Worm (Caenorhabditis elegans) whole organism, L1 larva: ENCODE data around the gene kxd-1.

ENCODE experiments used
- C16A3.4 ChIP-seq: fragments of 150-350 bp; optimal IDR thresholded peaks from 2 replicates; lab custom pipeline; 2014; ENCODE audit warnings: missing biosample characterization, missing genetic modification characterization
- F16B12.6 ChIP-seq: fragments of 150-350 bp; optimal IDR thresholded peaks from 2 replicates; lab custom pipeline; 2014; ENCODE audit warnings: missing biosample characterization, missing genetic modification characterization
- Y116A8C.19 ChIP-seq: sonication (generic microtip); optimal IDR thresholded peaks from 2 replicates; lab custom pipeline; 2016; ENCODE audit warnings: missing compliant biosample characterization, missing genetic modification characterization, borderline replicate concordance
- alr-1 ChIP-seq: fragments of 200-800 bp; sonication (Bioruptor generic); optimal IDR thresholded peaks from 2 replicates; lab custom pipeline; 2018; ENCODE audit warnings: borderline replicate concordance, mild to moderate bottlenecking, missing genetic modification characterization, missing compliant biosample characterization
- ama-1 ChIP-seq: fragments of 150-350 bp; optimal IDR thresholded peaks from 2 replicates; lab custom pipeline; 2014
- ceh-63 ChIP-seq: fragments of 200-800 bp; sonication (Bioruptor generic); optimal IDR thresholded peaks from 2 replicates; lab custom pipeline; 2018; ENCODE audit warnings: mild to moderate bottlenecking, missing genetic modification characterization, missing compliant biosample characterization
- dpl-1 ChIP-seq, 3 experiments: fragments of 150-350 bp in 2 of 3; sonication (generic microtip) in 1 of 3; optimal IDR thresholded peaks; 2 replicates each; lab custom pipeline; 2014 to 2017; ENCODE audit warnings: missing biosample characterization in 3 of 3, missing genetic modification characterization in 3 of 3, missing genetic modification reagents in 3 of 3
- dsc-1 ChIP-seq: sonication (generic microtip); optimal IDR thresholded peaks from 2 replicates; lab custom pipeline; 2016; ENCODE audit warnings: mild to moderate bottlenecking, missing genetic modification characterization, missing compliant biosample characterization
- efl-1 ChIP-seq, 4 experiments: fragments of 150-350 bp; optimal IDR thresholded peaks in 3 of 4; peaks in 1 of 4; 1 replicate in 1 of 4; 2 replicates in 3 of 4; lab custom pipeline; 2014; ENCODE audit warnings: missing biosample characterization in 2 of 4, missing genetic modification characterization in 2 of 4, missing genetic modification reagents in 2 of 4
- efl-3 ChIP-seq: fragments of 200-800 bp; sonication (Bioruptor generic); optimal IDR thresholded peaks from 2 replicates; lab custom pipeline; 2018; ENCODE audit warnings: mild to moderate bottlenecking, missing genetic modification characterization, missing compliant biosample characterization
- egl-13 ChIP-seq: sonication (generic microtip); optimal IDR thresholded peaks from 2 replicates; lab custom pipeline; 2016; ENCODE audit warnings: missing genotype, missing genetic modification reagents, missing genetic modification characterization, missing compliant biosample characterization
- elt-3 ChIP-seq, 6 experiments: fragments of 150-350 bp in 1 of 6; sonication (generic microtip); optimal IDR thresholded peaks; 2 replicates each; lab custom pipeline; 2017 to 2018; ENCODE audit warnings: missing biosample characterization in 6 of 6, missing genetic modification characterization in 6 of 6, inconsistent platforms in 1 of 6
- fkh-10 ChIP-seq: sonication (generic microtip); optimal IDR thresholded peaks from 2 replicates; lab custom pipeline; 2017; ENCODE audit warnings: missing biosample characterization, missing genetic modification reagents, missing genetic modification characterization
- fkh-4 ChIP-seq: sonication (generic microtip); optimal IDR thresholded peaks from 2 replicates; lab custom pipeline; 2016; ENCODE audit warnings: missing compliant biosample characterization, missing genetic modification characterization, borderline replicate concordance
- fos-1 ChIP-seq: fragments of 150-350 bp; optimal IDR thresholded peaks from 2 replicates; lab custom pipeline; 2014; ENCODE audit warnings: missing biosample characterization, missing genetic modification characterization
- hlh-17 ChIP-seq: fragments of 200-800 bp; sonication (Bioruptor generic); optimal IDR thresholded peaks from 2 replicates; lab custom pipeline; 2018; ENCODE audit warnings: missing genetic modification characterization, mild to moderate bottlenecking, missing compliant biosample characterization, moderate library complexity, borderline replicate concordance
- hpl-2 ChIP-seq: fragments of 150-350 bp; optimal IDR thresholded peaks from 2 replicates; lab custom pipeline; 2014; ENCODE audit warnings: missing biosample characterization, missing genetic modification reagents, missing genetic modification characterization
- lin-14 ChIP-seq: fragments of 200-800 bp; sonication (Bioruptor generic); optimal IDR thresholded peaks from 2 replicates; lab custom pipeline; 2018; ENCODE audit warnings: mild to moderate bottlenecking, missing genetic modification characterization, moderate library complexity, missing compliant biosample characterization
- lin-35 ChIP-seq, 2 experiments: fragments of 150-350 bp; optimal IDR thresholded peaks; 2 replicates each; lab custom pipeline; 2014; ENCODE audit warnings: missing biosample characterization in 2 of 2, missing genetic modification characterization in 2 of 2, missing genetic modification reagents in 2 of 2
- lsy-2 ChIP-seq, 2 experiments: fragments of 150-350 bp; optimal IDR thresholded peaks; 2 replicates each; lab custom pipeline; 2014; ENCODE audit warnings: missing biosample characterization in 2 of 2, missing genetic modification characterization in 2 of 2
- mdl-1 ChIP-seq, 2 experiments: fragments of 150-350 bp; optimal IDR thresholded peaks; 2 replicates each; lab custom pipeline; 2014 to 2017; ENCODE audit warnings: missing biosample characterization in 2 of 2, missing genetic modification characterization in 2 of 2, inconsistent platforms in 1 of 2
- mef-2 ChIP-seq: fragments of 150-350 bp; optimal IDR thresholded peaks from 2 replicates; lab custom pipeline; 2014; ENCODE audit warnings: missing biosample characterization, missing genetic modification characterization
- nhr-12 ChIP-seq: sonication (generic microtip); optimal IDR thresholded peaks from 2 replicates; lab custom pipeline; 2017; ENCODE audit warnings: missing biosample characterization, missing genetic modification characterization
- nhr-77 ChIP-seq: fragments of 150-350 bp; optimal IDR thresholded peaks from 2 replicates; lab custom pipeline; 2014; ENCODE audit warnings: missing biosample characterization, missing genetic modification characterization
- nhr-84 ChIP-seq: sonication (generic microtip); optimal IDR thresholded peaks from 2 replicates; lab custom pipeline; 2017; ENCODE audit warnings: missing biosample characterization, missing genetic modification characterization
- nhr-85 ChIP-seq: sonication (generic microtip); peaks from one replicate; lab custom pipeline; 2016; ENCODE audit warnings: missing genetic modification characterization, inconsistent platforms, missing compliant biosample characterization
- nhr-90 ChIP-seq: sonication (generic microtip); optimal IDR thresholded peaks from 2 replicates; lab custom pipeline; 2016; ENCODE audit warnings: mild to moderate bottlenecking, missing genetic modification characterization, missing compliant biosample characterization; ENCODE audit not compliant: poor library complexity
- pqm-1 ChIP-seq: sonication (generic microtip); optimal IDR thresholded peaks from 3 replicates; lab custom pipeline; 2017; ENCODE audit warnings: missing biosample characterization, missing genetic modification characterization
- snpc-4 ChIP-seq: fragments of 150-350 bp; optimal IDR thresholded peaks from 2 replicates; lab custom pipeline; 2014; ENCODE audit warnings: missing biosample characterization, missing genetic modification characterization
- snu-23 ChIP-seq: sonication (generic microtip); optimal IDR thresholded peaks from 2 replicates; lab custom pipeline; 2016; ENCODE audit warnings: missing genetic modification characterization, missing compliant biosample characterization
- sox-4 ChIP-seq: sonication (generic microtip); optimal IDR thresholded peaks from 2 replicates; lab custom pipeline; 2016; ENCODE audit warnings: missing genetic modification characterization, missing compliant biosample characterization
- tbx-2 ChIP-seq: sonication (generic microtip); optimal IDR thresholded peaks from 2 replicates; lab custom pipeline; 2016; ENCODE audit warnings: missing genetic modification characterization, missing compliant biosample characterization
- unc-30 ChIP-seq: sonication (generic microtip); optimal IDR thresholded peaks from 2 replicates; lab custom pipeline; 2017; ENCODE audit warnings: missing biosample characterization, missing genetic modification characterization
- unc-62 ChIP-seq: fragments of 150-350 bp; optimal IDR thresholded peaks from 2 replicates; lab custom pipeline; 2014; ENCODE audit warnings: missing biosample characterization, missing genetic modification reagents, missing genetic modification characterization
- zag-1 ChIP-seq: fragments of 150-350 bp; optimal IDR thresholded peaks from 2 replicates; lab custom pipeline; 2014; ENCODE audit warnings: missing biosample characterization, missing genetic modification characterization
- zip-4 ChIP-seq: fragments of 200-800 bp; sonication (Bioruptor generic); optimal IDR thresholded peaks from 2 replicates; lab custom pipeline; 2018; ENCODE audit warnings: mild to moderate bottlenecking, missing genetic modification characterization, moderate library complexity, missing compliant biosample characterization
- ztf-4 ChIP-seq: fragments of 150-350 bp; optimal IDR thresholded peaks from 2 replicates; lab custom pipeline; 2014; ENCODE audit warnings: missing biosample characterization, missing genetic modification characterization

kxd-1 gene

ce11 chrV:7220973-7221519 is at the start of gene kxd-1, which contains the start of the genes C13F10.8 and C13F10.6:
kxd-1 (plus strand) TSS chrV:7221469.
C13F10.8 (minus strand) TSS chrV:7221023.
C13F10.6 (minus strand) TSS chrV:7221039.
- peak in 1 of 3 experiments; percentile 40 for TF ChIP-seq dpl-1 (GFP tag; optimal IDR thresholded peaks at IDR 0.05; lab: Kevin White, UChicago)
- no peak for TF ChIP-seq efl-1 (optimal IDR thresholded peaks at IDR 0.05; lab: Kevin White, UChicago)
- TF ChIP-seq efl-1 (GFP tag; optimal IDR thresholded peaks at IDR 0.05 in 1 of 2; lab: Kevin White, UChicago), result peak in 1 of 2 experiments; percentile 93
- TF ChIP-seq alr-1 (tag; lab: Kevin White, UChicago), result no peak
- TF ChIP-seq lin-14 (GFP tag; lab: Kevin White, UChicago), result peak; percentile 46
- peak; percentile 48 for TF ChIP-seq nhr-85 (tag; lab: Kevin White, UChicago)
- no peak for TF ChIP-seq dsc-1 (tag; lab: Kevin White, UChicago)
- no peak for TF ChIP-seq unc-62 (GFP tag; lab: Kevin White, UChicago)
- TF ChIP-seq fos-1 (tag; lab: Kevin White, UChicago), result no peak
- TF ChIP-seq ztf-4 (tag; lab: Kevin White, UChicago), result no peak
- TF ChIP-seq lin-35 (GFP tag; optimal IDR thresholded peaks at IDR 0.05; lab: Kevin White, UChicago), result peak in 1 of 2 experiments; percentile 42
- TF ChIP-seq nhr-12, result no peak

- TF ChIP-seq mdl-1 (tag; optimal IDR thresholded peaks at IDR 0.05; lab: Kevin White, UChicago) (no peak), mef-2 (tag; lab: Kevin White, UChicago) (no peak), nhr-85 (tag; lab: Kevin White, UChicago) (no peak), C16A3.4 (tag; lab: Kevin White, UChicago) (no peak), nhr-77 (no peak), alr-1 (tag; lab: Kevin White, UChicago) (no peak), elt-3 (tag; optimal IDR thresholded peaks at IDR 0.05; lab: Kevin White, UChicago) (no peak), lin-14 (GFP tag; lab: Kevin White, UChicago) (no peak), nhr-90 (tag; lab: Kevin White, UChicago) (no peak), hlh-17 (GFP tag; lab: Kevin White, UChicago) (no peak), ceh-63 (GFP tag; lab: Kevin White, UChicago) (no peak), fos-1 (tag; lab: Kevin White, UChicago) (no peak), hpl-2 (GFP tag; lab: Kevin White, UChicago) (no peak), nhr-84 (tag; lab: Kevin White, UChicago) (no peak)
Measured at ce11 chrV:7175201-7175600, 46.1 kb upstream of the kxd-1 start, which contains the start of gene lgc-39. lgc-39 (plus strand) TSS chrV:7175501.

DNA sequence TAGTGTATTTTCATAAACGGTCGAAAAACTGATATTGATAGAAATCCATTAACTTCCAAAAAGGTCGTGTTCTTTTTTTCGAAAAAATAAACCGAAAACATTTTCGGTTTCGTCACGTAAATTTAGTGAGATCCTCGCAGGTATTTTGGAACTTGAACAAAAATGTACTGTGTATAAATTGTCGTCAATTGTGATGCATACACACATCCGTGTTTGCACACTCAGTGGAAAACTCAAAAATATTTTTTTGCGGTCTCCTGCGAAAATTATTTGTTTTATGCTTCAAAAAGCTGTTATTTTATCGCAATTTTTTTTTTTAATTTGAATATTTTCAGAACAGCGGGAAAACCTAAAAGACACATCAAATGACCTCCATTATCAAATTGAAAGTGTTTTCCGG is 42.4 kb upstream of the kxd-1 start, which contains the start of gene cpsf-2:
Gene cpsf-2, plus strand, starts transcription at position 330 of the 400 bp plus-strand sequence.
- TF ChIP-seq unc-30 (tag; lab: Kevin White, UChicago), result no peak
- peak in 1 of 2 experiments; percentile 36 for TF ChIP-seq lin-35 (GFP tag; optimal IDR thresholded peaks at IDR 0.05; lab: Kevin White, UChicago)
- no peak for TF ChIP-seq fkh-10 (GFP tag; lab: Kevin White, UChicago)
- no peak for TF ChIP-seq ama-1 (lab: Kevin White, UChicago)
- TF ChIP-seq F16B12.6 (tag; lab: Kevin White, UChicago), result peak; percentile 80
- TF ChIP-seq C16A3.4 (tag; lab: Kevin White, UChicago), result no peak
- TF ChIP-seq tbx-2 (tag; lab: Kevin White, UChicago), result peak; percentile 5
- peak; percentile 2 for TF ChIP-seq snu-23
- TF ChIP-seq dpl-1 (GFP tag; optimal IDR thresholded peaks at IDR 0.05; lab: Kevin White, UChicago), result peak in 2 of 3 experiments; percentile 28 to 55
- peak; percentile 14 to 63 for TF ChIP-seq lsy-2 (tag; optimal IDR thresholded peaks at IDR 0.05; lab: Kevin White, UChicago)
- peak; percentile 32 to 37 for TF ChIP-seq efl-1 (optimal IDR thresholded peaks at IDR 0.05; lab: Kevin White, UChicago)
- TF ChIP-seq efl-1 (GFP tag; optimal IDR thresholded peaks at IDR 0.05 in 1 of 2; lab: Kevin White, UChicago), result peak; percentile 7 to 50
- no peak for TF ChIP-seq nhr-12

ce11 chrV:7184549-7184948 is 36.7 kb upstream of the kxd-1 start, which contains the start of gene pitr-5:
pitr-5 (plus strand) TSS chrV:7184849.
- no peak for TF ChIP-seq zip-4
- TF ChIP-seq dsc-1 (tag; lab: Kevin White, UChicago), result no peak
- no peak for TF ChIP-seq egl-13 (tag; lab: Kevin White, UChicago)
- no peak for TF ChIP-seq snpc-4 (tag; lab: Kevin White, UChicago)
- TF ChIP-seq lin-14 (GFP tag; lab: Kevin White, UChicago), result no peak
- TF ChIP-seq pqm-1 (tag; lab: Kevin White, UChicago), result no peak
- TF ChIP-seq lsy-2 (tag; optimal IDR thresholded peaks at IDR 0.05; lab: Kevin White, UChicago), result no peak
- no peak for TF ChIP-seq Y116A8C.19 (tag; lab: Kevin White, UChicago)
- TF ChIP-seq fkh-4 (tag; lab: Kevin White, UChicago), result no peak
- no peak for TF ChIP-seq efl-3 (GFP tag; lab: Kevin White, UChicago)
- TF ChIP-seq mdl-1 (tag; optimal IDR thresholded peaks at IDR 0.05; lab: Kevin White, UChicago), result no peak
- TF ChIP-seq zag-1 (tag; lab: Kevin White, UChicago), result no peak
- no peak for TF ChIP-seq efl-1 (optimal IDR thresholded peaks at IDR 0.05; lab: Kevin White, UChicago)
- no peak for TF ChIP-seq efl-1 (GFP tag; optimal IDR thresholded peaks at IDR 0.05 in 1 of 2; lab: Kevin White, UChicago)
- TF ChIP-seq sox-4, result no peak
- no peak for TF ChIP-seq snu-23
